Worm (Caenorhabditis elegans) whole organism, L4/young adult: Measurements from ENCODE around the gene srd-7.

ENCODE experiments used
- W03F9.2 ChIP-seq: fragments of 150-350 bp; optimal IDR thresholded peaks from 2 replicates; lab custom pipeline; 2014; ENCODE audit warnings: missing biosample characterization, missing genetic modification characterization
- dao-5 ChIP-seq: sonication (generic microtip); optimal IDR thresholded peaks from 2 replicates; lab custom pipeline; 2016; ENCODE audit warnings: missing genotype, missing genetic modification characterization, moderate library complexity, missing compliant biosample characterization
- him-1 ChIP-seq: sonication (generic microtip); optimal IDR thresholded peaks from 2 replicates; lab custom pipeline; 2016; ENCODE audit warnings: missing genotype, missing genetic modification reagents, missing genetic modification characterization, missing compliant biosample characterization

- no peak for TF ChIP-seq dao-5 (tag; lab: Kevin White, UChicago)
- no peak for TF ChIP-seq W03F9.2 (tag; lab: Kevin White, UChicago)
- no peak for TF ChIP-seq him-1 (tag; lab: Kevin White, UChicago)
These were observed 32.4 kb upstream of the srd-7 start for ce11 chrIV:10819049-10819448.
